Worm (Caenorhabditis elegans): ENCODE measurements around the gene irg-2.

The irg-2 gene

DNA sequence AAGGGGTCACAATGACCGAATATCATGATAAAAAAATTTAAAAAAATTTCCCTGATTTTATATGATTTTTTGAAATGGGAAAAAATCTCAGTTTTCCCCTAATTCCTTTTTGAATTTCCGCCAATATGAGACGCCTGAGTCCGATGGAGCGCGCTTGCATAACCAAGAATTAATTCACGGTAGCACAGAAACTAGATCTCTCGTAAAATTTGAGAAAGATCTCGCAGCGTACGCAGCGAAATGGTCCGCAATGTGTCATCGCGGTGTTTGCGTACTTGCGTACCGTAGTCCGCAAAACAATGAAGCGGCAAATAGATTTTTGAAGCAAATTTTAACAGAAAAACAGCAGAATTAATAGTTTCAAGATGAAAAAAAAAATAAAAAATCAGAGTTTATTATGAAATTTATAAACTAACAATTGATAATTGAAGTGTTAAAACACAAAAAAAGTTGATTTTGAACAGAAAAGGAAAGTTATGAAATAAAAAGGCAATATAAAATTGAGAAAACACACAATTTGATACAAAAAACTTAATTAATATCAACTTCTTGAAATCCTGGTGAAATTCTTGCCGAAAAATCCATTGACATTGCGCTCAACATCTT, 21.7 kb downstream of the irg-2 start:
- TF ChIP-seq gmeb-1 (tag; optimal IDR thresholded peaks at IDR 0.05) (peak; percentile 36), lsy-2 (tag; optimal IDR thresholded peaks at IDR 0.05) (peak; percentile 63 to 89)

DNA sequence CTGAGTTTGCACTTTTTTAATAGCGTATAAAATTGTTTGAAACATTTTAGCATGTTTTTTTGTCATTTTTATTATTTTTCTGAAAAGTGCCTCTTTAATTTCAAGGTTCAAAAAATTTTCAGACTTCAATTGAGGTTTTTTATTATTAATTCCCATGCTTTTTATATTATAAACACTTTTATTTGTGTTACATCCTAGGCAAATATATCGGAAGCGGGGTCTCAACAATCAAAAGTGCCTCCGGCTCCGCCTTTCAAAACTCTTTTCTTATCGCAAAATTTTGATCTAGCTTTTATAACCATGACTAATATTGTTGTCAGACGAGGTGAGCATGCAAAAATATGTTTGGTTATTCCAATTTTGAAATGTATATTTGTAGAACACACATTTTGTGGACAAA, 31.5 kb downstream of the irg-2 start, which contains the start of gene otpl-2:
Gene otpl-2, plus strand, starts transcription at position 301 of the 400 bp plus-strand sequence.
- TF ChIP-seq lin-11 (tag; optimal IDR thresholded peaks at IDR 0.05) (no peak), nhr-10 (tag; optimal IDR thresholded peaks at IDR 0.05) (no peak), alr-1 (tag; optimal IDR thresholded peaks at IDR 0.05) (no peak), snpc-4 (tag; optimal IDR thresholded peaks at IDR 0.05) (no peak)

DNA sequence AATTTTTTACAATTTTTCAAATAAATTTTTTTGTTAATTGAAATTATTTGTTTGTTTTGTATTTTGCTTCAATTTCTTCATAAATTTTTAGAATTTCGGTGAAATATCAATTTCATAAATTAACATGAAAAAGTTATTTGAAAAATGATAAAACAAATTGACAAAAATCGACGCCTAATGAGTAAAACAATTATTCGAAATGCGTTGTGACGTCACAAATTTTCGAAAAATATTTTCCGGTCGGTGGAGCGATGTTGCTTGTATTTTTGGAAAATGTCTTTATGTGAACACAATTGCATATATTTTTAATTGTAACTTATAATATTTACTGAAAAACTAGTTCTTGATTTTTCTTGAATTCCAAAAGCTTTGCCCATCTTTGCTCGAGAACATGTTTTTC, 38.6 kb downstream of the irg-2 start:
- no peak for TF ChIP-seq nhr-6 (tag; optimal IDR thresholded peaks at IDR 0.05)

DNA sequence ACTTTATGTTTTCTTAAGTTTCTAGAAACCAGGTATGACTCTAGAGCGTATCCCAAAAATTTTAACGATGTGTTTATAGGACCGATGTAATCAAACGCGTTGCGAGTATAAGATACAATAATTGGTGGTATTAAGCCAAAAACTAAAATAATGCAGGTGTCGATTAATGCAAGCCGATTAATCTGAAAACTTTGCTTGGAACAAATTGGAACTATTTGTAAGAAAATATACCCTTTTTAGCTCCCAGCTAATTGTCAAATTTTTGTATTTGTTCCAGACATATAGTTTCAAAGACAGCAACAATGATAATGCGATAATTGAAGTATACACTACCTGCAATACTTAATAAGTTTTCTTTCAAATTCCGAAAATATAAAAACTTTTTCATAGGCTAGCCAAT, 39.3 kb downstream of the irg-2 start, which contains the start of gene srh-211:
Gene srh-211, minus strand, starts transcription at position 101 of the 400 bp plus-strand sequence.
- no peak for TF ChIP-seq ztf-1 (GFP tag; conservative IDR thresholded peaks at IDR 0.05)
- no peak for TF ChIP-seq mab-5 (tag; optimal IDR thresholded peaks at IDR 0.05)
- no peak for TF ChIP-seq R02D3.7 (tag; optimal IDR thresholded peaks at IDR 0.05)
- TF ChIP-seq nhr-25 (tag; optimal IDR thresholded peaks at IDR 0.05): no peak
- no peak for TF ChIP-seq gmeb-1 (tag; optimal IDR thresholded peaks at IDR 0.05)
- no peak for TF ChIP-seq peb-1 (tag; optimal IDR thresholded peaks at IDR 0.05)
- TF ChIP-seq ztf-4 (tag; optimal IDR thresholded peaks at IDR 0.05): no peak
- no peak for TF ChIP-seq ztf-11 (tag; optimal IDR thresholded peaks at IDR 0.05)
- no peak for TF ChIP-seq mbf-1 (tag; optimal IDR thresholded peaks at IDR 0.05)
- TF ChIP-seq ama-1 (optimal IDR thresholded peaks at IDR 0.05): no peak

DNA sequence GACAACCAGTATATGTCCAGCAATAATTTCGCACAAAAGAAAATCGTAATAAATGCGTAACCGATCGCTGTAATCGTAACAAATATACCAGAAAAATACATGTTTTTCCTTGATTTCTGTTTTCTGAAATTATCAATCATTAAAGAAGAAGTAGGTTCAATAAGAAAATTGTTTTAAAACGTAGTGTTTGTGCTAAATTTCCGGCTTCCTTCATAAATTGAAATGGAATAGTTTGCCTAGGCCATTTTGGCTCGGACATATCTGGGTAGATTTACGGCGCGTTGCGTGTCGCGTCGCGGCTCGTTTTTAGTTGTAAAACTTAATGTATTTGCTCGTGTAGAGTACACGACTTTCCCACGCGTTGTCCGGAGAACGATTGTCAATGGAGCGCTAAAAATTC, 41.0 kb downstream of the irg-2 start, which contains the start of gene F38H12.5:
Gene F38H12.5, minus strand, starts transcription at position 101 of the 400 bp plus-strand sequence.
- no peak for TF ChIP-seq unc-62 (GFP tag; optimal IDR thresholded peaks at IDR 0.05)
- no peak for TF ChIP-seq nhr-21 (tag; optimal IDR thresholded peaks at IDR 0.05)
- no peak for TF ChIP-seq unc-39 (tag; optimal IDR thresholded peaks at IDR 0.05)
- no peak for TF ChIP-seq ceh-82 (tag; optimal IDR thresholded peaks at IDR 0.05)
- TF ChIP-seq sem-4 (tag; optimal IDR thresholded peaks at IDR 0.05): no peak
- no peak for TF ChIP-seq nhr-10 (tag; optimal IDR thresholded peaks at IDR 0.05)
- TF ChIP-seq lin-39 (tag; optimal IDR thresholded peaks at IDR 0.05): no peak
- TF ChIP-seq sma-3 (GFP tag; optimal IDR thresholded peaks at IDR 0.05): no peak
- TF ChIP-seq sma-9 (GFP tag; optimal IDR thresholded peaks at IDR 0.05): no peak
- no peak for TF ChIP-seq sma-9 (tag; optimal IDR thresholded peaks at IDR 0.05)

All from whole organism, L2 larva.